Fruit fly (Drosophila melanogaster) whole organism, embryonic: ENCODE data around the gene CG3703.

ENCODE experiments used
- CG1024 ChIP-seq: fragments of 200-800 bp; sonication (Bioruptor generic); IDR thresholded peaks from 2 replicates; pipeline ENCODE4 v1.3.6; 2022; ENCODE audit warnings: missing biosample characterization, missing genetic modification characterization
- CG11696 ChIP-seq: fragments of 200-800 bp; sonication (Bioruptor generic); IDR thresholded peaks from 2 replicates; pipeline ENCODE4 v1.3.6; 2022; ENCODE audit warnings: missing biosample characterization, missing genetic modification characterization
- CG14050 ChIP-seq: fragments of 200-800 bp; sonication (Bioruptor generic); IDR thresholded peaks from 3 replicates; pipeline ENCODE4 v1.3.6; 2022; ENCODE audit warnings: missing biosample characterization, missing genetic modification characterization
- CG15073 ChIP-seq: fragments of 200-800 bp; sonication (Bioruptor generic); optimal IDR thresholded peaks from 2 replicates; lab custom pipeline; 2016; ENCODE audit warnings: missing biosample characterization, missing genetic modification characterization
- CG34376 ChIP-seq: fragments of 200-800 bp; sonication (Bioruptor generic); optimal IDR thresholded peaks from 2 replicates; lab custom pipeline; 2018; ENCODE audit warnings: missing biosample characterization, mild to moderate bottlenecking, missing genetic modification characterization
- CG34422 ChIP-seq: fragments of 200-800 bp; sonication (Bioruptor generic); IDR thresholded peaks from 3 replicates; pipeline ENCODE4 v1.3.6; 2022; ENCODE audit warnings: missing biosample characterization, missing genetic modification characterization
- CG3726 ChIP-seq: fragments of 200-800 bp; sonication (Bioruptor generic); IDR thresholded peaks from 3 replicates; pipeline ENCODE4, ENCODE4 v1.3.6; 2022; ENCODE audit warnings: missing biosample characterization, missing genetic modification characterization
- CG42726 ChIP-seq: fragments of 200-800 bp; sonication (Bioruptor generic); IDR thresholded peaks from 2 replicates; pipeline ENCODE4 v1.3.6; 2022; ENCODE audit warnings: missing biosample characterization, missing genetic modification characterization; ENCODE audit not compliant: partially characterized antibody
- CG4360 ChIP-seq: fragments of 200-800 bp; sonication (Bioruptor generic); IDR thresholded peaks from 2 replicates; pipeline ENCODE4 v1.3.6; 2022; ENCODE audit warnings: missing biosample characterization, missing genetic modification characterization
- CG8478 ChIP-seq: fragments of >200 bp; optimal IDR thresholded peaks from 2 replicates; lab custom pipeline; 2018
- CG9932 ChIP-seq: fragments of 200-800 bp; sonication (Bioruptor generic); IDR thresholded peaks from 2 replicates; pipeline ENCODE4 v1.3.6; 2022; ENCODE audit warnings: missing biosample characterization, missing genetic modification characterization
- Doc2 ChIP-seq: fragments of 200-800 bp; sonication (Bioruptor generic); IDR thresholded peaks from 2 replicates; pipeline ENCODE4 v1.3.6; 2022; ENCODE audit warnings: missing biosample characterization, missing genetic modification characterization
- Elba2 ChIP-seq: fragments of 200-800 bp; sonication (Bioruptor generic); optimal IDR thresholded peaks from 3 replicates; lab custom pipeline; 2016; ENCODE audit warnings: missing biosample characterization, missing genetic modification characterization
- Fer1 ChIP-seq: fragments of 200-800 bp; sonication (Bioruptor generic); optimal IDR thresholded peaks from 2 replicates; lab custom pipeline; 2017; ENCODE audit warnings: missing biosample characterization, mild to moderate bottlenecking, missing genetic modification characterization
- Spps ChIP-seq: fragments of 200-800 bp; sonication (Bioruptor generic); optimal IDR thresholded peaks from 2 replicates; lab custom pipeline; 2018; ENCODE audit warnings: missing biosample characterization, mild to moderate bottlenecking, missing genetic modification characterization
- Vsx1 ChIP-seq: fragments of 200-800 bp; sonication (Bioruptor generic); optimal IDR thresholded peaks from 2 replicates; lab custom pipeline; 2017; ENCODE audit warnings: missing biosample characterization, mild to moderate bottlenecking, missing genetic modification characterization, missing genetic modification reagents
- Xbp1 ChIP-seq: fragments of 200-800 bp; sonication (Bioruptor generic); optimal IDR thresholded peaks from 3 replicates; lab custom pipeline; 2016; ENCODE audit warnings: missing biosample characterization, mild to moderate bottlenecking, missing genetic modification characterization
- btn ChIP-seq: fragments of 200-800 bp; sonication (Bioruptor generic); optimal IDR thresholded peaks from 2 replicates; lab custom pipeline; 2016; ENCODE audit warnings: missing biosample characterization, missing genetic modification characterization
- corto ChIP-seq: fragments of 200-800 bp; sonication (Bioruptor generic); optimal IDR thresholded peaks from 2 replicates; lab custom pipeline; 2016; ENCODE audit warnings: missing biosample characterization, mild to moderate bottlenecking, missing genetic modification characterization, moderate library complexity
- gro ChIP-seq: fragments of 200-800 bp; sonication (Bioruptor generic); optimal IDR thresholded peaks from 2 replicates; lab custom pipeline; 2016; ENCODE audit warnings: missing biosample characterization, missing genetic modification characterization
- kni ChIP-seq: fragments of 200-800 bp; sonication (Bioruptor generic); optimal IDR thresholded peaks from 3 replicates; lab custom pipeline; 2017; ENCODE audit warnings: mild to moderate bottlenecking, missing biosample characterization, missing genetic modification reagents, missing genetic modification characterization
- nerfin-2 ChIP-seq: fragments of 200-800 bp; sonication (Bioruptor generic); IDR thresholded peaks from 2 replicates; pipeline ENCODE4 v1.3.6; 2022; ENCODE audit warnings: missing biosample characterization, missing genetic modification characterization; ENCODE audit not compliant: partially characterized antibody
- nom ChIP-seq: fragments of 200-800 bp; sonication (Bioruptor generic); optimal IDR thresholded peaks from 2 replicates; lab custom pipeline; 2017; ENCODE audit warnings: missing biosample characterization, missing genetic modification characterization, mild to moderate bottlenecking, moderate library complexity, missing genetic modification reagents
- pfk ChIP-seq: fragments of 200-800 bp; sonication (Bioruptor generic); optimal IDR thresholded peaks from 2 replicates; lab custom pipeline; 2018; ENCODE audit warnings: missing biosample characterization, mild to moderate bottlenecking, missing genetic modification characterization, moderate library complexity
- ranshi ChIP-seq: fragments of 200-800 bp; sonication (Bioruptor generic); IDR thresholded peaks from 2 replicates; pipeline ENCODE4 v1.3.6; 2022; ENCODE audit warnings: missing biosample characterization, missing genetic modification characterization
- salm ChIP-seq: fragments of 200-800 bp; sonication (Bioruptor generic); optimal IDR thresholded peaks from 2 replicates; lab custom pipeline; 2018; ENCODE audit warnings: missing biosample characterization, mild to moderate bottlenecking, missing genetic modification characterization
- scrt ChIP-seq: fragments of 200-800 bp; sonication (Bioruptor generic); optimal IDR thresholded peaks from 2 replicates; lab custom pipeline; 2018; ENCODE audit warnings: missing biosample characterization, mild to moderate bottlenecking, missing genetic modification characterization, moderate library complexity
- seq ChIP-seq: fragments of 200-800 bp; sonication (Bioruptor generic); IDR thresholded peaks from 2 replicates; pipeline ENCODE4 v1.3.6; 2022; ENCODE audit warnings: missing biosample characterization, missing genetic modification characterization
- tx ChIP-seq: fragments of 200-800 bp; sonication (Bioruptor generic); optimal IDR thresholded peaks from 2 replicates; lab custom pipeline; 2016; ENCODE audit warnings: missing biosample characterization, missing genetic modification characterization

The CG3703 gene

dm6 chrX:898367-898766 lies 47.2 kb downstream of the CG3703 start (continued):
- TF ChIP-seq nom (GFP tag; lab: Kevin White, UChicago) (peak; percentile 20), CG42726 (GFP tag; lab: Robert Waterston, UW) (no peak), Xbp1 (GFP tag; lab: Kevin White, UChicago) (no peak), kni (peak; percentile 64), CG1024 (GFP tag; lab: Robert Waterston, UW) (no peak), salm (tag; lab: Kevin White, UChicago) (no peak), tx (no peak), CG15073 (GFP tag; lab: Kevin White, UChicago) (no peak), Fer1 (GFP tag; lab: Kevin White, UChicago) (no peak), CG34376 (GFP tag; lab: Kevin White, UChicago) (no peak), CG9932 (no peak), scrt (GFP tag; lab: Kevin White, UChicago) (no peak), CG34422 (GFP tag; lab: Robert Waterston, UW) (no peak), corto (no peak)

- TF ChIP-seq CG4360 (no peak), CG11696 (no peak), ranshi (no peak), Elba2 (GFP tag; lab: Kevin White, UChicago) (no peak), seq (GFP tag; lab: Robert Waterston, UW) (no peak), nerfin-2 (GFP tag; lab: Robert Waterston, UW) (no peak), Spps (tag; lab: Kevin White, UChicago) (no peak), CG14050 (GFP tag; lab: Robert Waterston, UW) (no peak), Doc2 (no peak), Vsx1 (GFP tag; lab: Kevin White, UChicago) (no peak), btn (GFP tag; lab: Kevin White, UChicago) (no peak), gro (GFP tag; lab: Kevin White, UChicago) (no peak), pfk (GFP tag; lab: Kevin White, UChicago) (no peak), CG3726 (no peak), CG8478 (lab: Kevin White, UChicago) (no peak)
These were observed 51.4 kb downstream of the CG3703 start, which contains the start of gene CG11663 for dm6 chrX:894182-894581. Gene CG11663, plus strand, starts transcription at chrX:894482.
